Worm (Caenorhabditis elegans) whole organism, early embryonic: ENCODE measurements around the gene T05G5.5.

Experiments used
- F13C5.2 ChIP-seq: sonication (generic microtip); optimal IDR thresholded peaks from 2 replicates; lab custom pipeline; 2017; ENCODE audit warnings: mild to moderate bottlenecking, missing genetic modification characterization, inconsistent platforms, missing compliant biosample characterization
- ama-1 ChIP-seq: fragments of 150-350 bp; optimal IDR thresholded peaks from 2 replicates; lab custom pipeline; 2014
- hnd-1 ChIP-seq: sonication (generic microtip); optimal IDR thresholded peaks from 2 replicates; lab custom pipeline; 2016; ENCODE audit warnings: missing genetic modification characterization, missing compliant biosample characterization
- tra-4 ChIP-seq: sonication (generic microtip); optimal IDR thresholded peaks from 2 replicates; lab custom pipeline; 2017; ENCODE audit warnings: missing genetic modification characterization, missing compliant biosample characterization

ce11 chrIII:9720191-9720590 lies 31.0 kb downstream of the T05G5.5 start, which contains the start of gene ncx-7:
- TF ChIP-seq tra-4 (tag; lab: Kevin White, UChicago) (no peak), ama-1 (lab: Kevin White, UChicago) (no peak), hnd-1 (tag; lab: Kevin White, UChicago) (no peak), F13C5.2 (tag; lab: Kevin White, UChicago) (no peak)
